Fruit fly (Drosophila melanogaster) whole organism, embryonic: ENCODE measurements around the gene CG15923.

Experiments
- Ada2b ChIP-seq: fragments of 200-800 bp; sonication (Bioruptor generic); IDR thresholded peaks from 2 replicates; pipeline ENCODE4 v1.3.6; 2022; ENCODE audit warnings: missing biosample characterization, missing genetic modification characterization
- Aef1 ChIP-seq: fragments of 200-800 bp; sonication (Bioruptor generic); IDR thresholded peaks from 3 replicates; pipeline ENCODE4 v1.3.6; 2022; ENCODE audit warnings: missing biosample characterization, missing genetic modification characterization
- Atf3 ChIP-seq: fragments of 200-800 bp; sonication (Bioruptor generic); optimal IDR thresholded peaks from 3 replicates; lab custom pipeline; 2016; ENCODE audit warnings: missing biosample characterization, missing genetic modification characterization
- B-H1 ChIP-seq: fragments of 200-800 bp; sonication (Bioruptor generic); IDR thresholded peaks from 3 replicates; pipeline ENCODE4 v1.3.6; 2022; ENCODE audit warnings: missing biosample characterization, missing genetic modification characterization
- CG11695 ChIP-seq: fragments of 200-800 bp; sonication (Bioruptor generic); IDR thresholded peaks from 3 replicates; pipeline ENCODE4 v1.3.6; 2022; ENCODE audit warnings: missing biosample characterization, missing genetic modification characterization
- CG12155 ChIP-seq: fragments of 200-800 bp; sonication (Bioruptor generic); optimal IDR thresholded peaks from 3 replicates; lab custom pipeline; 2016; ENCODE audit warnings: missing biosample characterization, missing genetic modification characterization
- CG12219 ChIP-seq: fragments of 200-800 bp; sonication (Bioruptor generic); optimal IDR thresholded peaks from 3 replicates; lab custom pipeline; 2018; ENCODE audit warnings: missing biosample characterization, mild to moderate bottlenecking, missing genetic modification characterization
- CG12659 ChIP-seq: fragments of 200-800 bp; sonication (Bioruptor generic); optimal IDR thresholded peaks from 3 replicates; lab custom pipeline; 2017; ENCODE audit warnings: mild to moderate bottlenecking, missing biosample characterization, missing genetic modification reagents, missing genetic modification characterization
- CG13775 ChIP-seq: fragments of 200-800 bp; sonication (Bioruptor generic); optimal IDR thresholded peaks from 3 replicates; lab custom pipeline; 2017; ENCODE audit warnings: missing biosample characterization, mild to moderate bottlenecking, missing genetic modification characterization
- CG15696 ChIP-seq: fragments of 200-800 bp; sonication (Bioruptor generic); optimal IDR thresholded peaks from 2 replicates; lab custom pipeline; 2019; ENCODE audit warnings: missing biosample characterization, mild to moderate bottlenecking, missing genetic modification characterization, moderate library complexity
- CG1602 ChIP-seq: fragments of 200-800 bp; sonication (Bioruptor generic); optimal IDR thresholded peaks from 3 replicates; lab custom pipeline; 2016; ENCODE audit warnings: missing biosample characterization, missing genetic modification characterization
- CG16815 ChIP-seq: fragments of 200-800 bp; sonication (Bioruptor generic); optimal IDR thresholded peaks from 3 replicates; lab custom pipeline; 2017; ENCODE audit warnings: missing biosample characterization, mild to moderate bottlenecking, missing genetic modification characterization
- CG16863 ChIP-seq: fragments of 200-800 bp; sonication (Bioruptor generic); optimal IDR thresholded peaks from 3 replicates; lab custom pipeline; 2016; ENCODE audit warnings: missing biosample characterization, missing genetic modification characterization
- CG2199 ChIP-seq: fragments of 200-800 bp; sonication (Bioruptor generic); IDR thresholded peaks from 3 replicates; pipeline ENCODE4 v1.3.6; 2022; ENCODE audit warnings: missing biosample characterization, missing genetic modification characterization
- CG30431 ChIP-seq: fragments of 200-800 bp; sonication (Bioruptor generic); optimal IDR thresholded peaks from 2 replicates; lab custom pipeline; 2017; ENCODE audit warnings: missing biosample characterization, missing genetic modification characterization
- CG4730 ChIP-seq: fragments of 200-800 bp; sonication (Bioruptor generic); IDR thresholded peaks from 2 replicates; pipeline ENCODE4 v1.3.6; 2022; ENCODE audit warnings: missing biosample characterization, missing genetic modification characterization
- CG4820 ChIP-seq: fragments of 200-800 bp; sonication (Bioruptor generic); optimal IDR thresholded peaks from 3 replicates; lab custom pipeline; 2016; ENCODE audit warnings: missing biosample characterization, missing genetic modification characterization
- CTCF ChIP-seq: fragments of 200-800 bp; sonication (Bioruptor generic); optimal IDR thresholded peaks from 2 replicates; lab custom pipeline; 2017; ENCODE audit warnings: missing biosample characterization, mild to moderate bottlenecking, missing genetic modification characterization, moderate library complexity
- Chrac-16 ChIP-seq: fragments of 200-800 bp; sonication (Bioruptor generic); optimal IDR thresholded peaks from 3 replicates; lab custom pipeline; 2016; ENCODE audit warnings: missing biosample characterization, missing genetic modification characterization
- Dll ChIP-seq: fragments of 200-800 bp; sonication (Bioruptor generic); IDR thresholded peaks from 4 replicates; pipeline ENCODE4 v1.3.6; 2022; ENCODE audit warnings: missing biosample characterization, missing genetic modification characterization; ENCODE audit not compliant: partially characterized antibody
- Doc2 ChIP-seq: fragments of 200-800 bp; sonication (Bioruptor generic); IDR thresholded peaks from 2 replicates; pipeline ENCODE4 v1.3.6; 2022; ENCODE audit warnings: missing biosample characterization, missing genetic modification characterization
- H2.0 ChIP-seq: fragments of 200-800 bp; sonication (Bioruptor generic); IDR thresholded peaks from 2 replicates; pipeline ENCODE4 v1.3.6; 2022; ENCODE audit warnings: missing biosample characterization, missing genetic modification characterization
- Hey ChIP-seq: fragments of 200-800 bp; sonication (Bioruptor generic); optimal IDR thresholded peaks from 3 replicates; lab custom pipeline; 2018; ENCODE audit warnings: missing biosample characterization, mild to moderate bottlenecking, missing genetic modification characterization
- Hr51 ChIP-seq, 2 experiments: fragments of 200-800 bp; sonication (Bioruptor generic); optimal IDR thresholded peaks; 2 replicates in 1 of 2; 3 replicates in 1 of 2; lab custom pipeline; 2016 to 2018; ENCODE audit warnings: missing biosample characterization in 2 of 2, missing genetic modification characterization in 2 of 2, mild to moderate bottlenecking in 1 of 2, moderate library complexity in 1 of 2
- Hsf ChIP-seq: fragments of 200-800 bp; sonication (Bioruptor generic); optimal IDR thresholded peaks from 3 replicates; lab custom pipeline; 2016; ENCODE audit warnings: missing biosample characterization, missing genetic modification characterization
- Lim3 ChIP-seq: fragments of 200-800 bp; sonication (Bioruptor generic); IDR thresholded peaks from 2 replicates; pipeline ENCODE4 v1.3.6; 2022; ENCODE audit warnings: missing biosample characterization, missing genetic modification characterization
- Nf-YA ChIP-seq: fragments of 200-800 bp; sonication (Bioruptor generic); IDR thresholded peaks from 2 replicates; pipeline ENCODE4 v1.3.6; 2022; ENCODE audit warnings: missing biosample characterization, missing genetic modification characterization
- Sox100B ChIP-seq: fragments of 200-800 bp; sonication (Bioruptor generic); optimal IDR thresholded peaks from 3 replicates; lab custom pipeline; 2018; ENCODE audit warnings: missing biosample characterization, mild to moderate bottlenecking, missing genetic modification characterization
- Vsx1 ChIP-seq: fragments of 200-800 bp; sonication (Bioruptor generic); optimal IDR thresholded peaks from 2 replicates; lab custom pipeline; 2017; ENCODE audit warnings: missing biosample characterization, mild to moderate bottlenecking, missing genetic modification characterization, missing genetic modification reagents
- az2 ChIP-seq: fragments of 200-800 bp; sonication (Bioruptor generic); optimal IDR thresholded peaks from 3 replicates; lab custom pipeline; 2016; ENCODE audit warnings: missing biosample characterization, missing genetic modification characterization
- bab2 ChIP-seq: fragments of 200-800 bp; sonication (Bioruptor generic); optimal IDR thresholded peaks from 2 replicates; lab custom pipeline; 2016; ENCODE audit warnings: missing biosample characterization, missing genetic modification characterization
- crp ChIP-seq, 2 experiments: fragments of 200-800 bp; sonication (Bioruptor generic); optimal IDR thresholded peaks; 2 replicates in 1 of 2; 3 replicates in 1 of 2; lab custom pipeline; 2017; ENCODE audit warnings: missing biosample characterization in 2 of 2, missing genetic modification characterization in 2 of 2, mild to moderate bottlenecking in 1 of 2, moderate library complexity in 1 of 2
- cwo ChIP-seq: fragments of 200-800 bp; sonication (Bioruptor generic); optimal IDR thresholded peaks from 3 replicates; lab custom pipeline; 2017; ENCODE audit warnings: missing biosample characterization, missing genetic modification characterization, mild to moderate bottlenecking, moderate library complexity, missing genetic modification reagents
- dmrt11E ChIP-seq: fragments of 200-800 bp; sonication (Bioruptor generic); optimal IDR thresholded peaks from 3 replicates; lab custom pipeline; 2018; ENCODE audit warnings: missing biosample characterization, mild to moderate bottlenecking, missing genetic modification characterization, moderate library complexity
- fd102C ChIP-seq: fragments of 200-800 bp; sonication (Bioruptor generic); optimal IDR thresholded peaks from 2 replicates; lab custom pipeline; 2018; ENCODE audit warnings: missing biosample characterization, mild to moderate bottlenecking, missing genetic modification characterization, moderate library complexity
- gce ChIP-seq: fragments of 200-800 bp; sonication (Bioruptor generic); IDR thresholded peaks from 3 replicates; pipeline ENCODE4 v1.3.6; 2022; ENCODE audit warnings: missing biosample characterization, missing genetic modification characterization
- gfzf ChIP-seq: fragments of 200-800 bp; sonication (Bioruptor generic); optimal IDR thresholded peaks from 2 replicates; lab custom pipeline; 2016; ENCODE audit warnings: missing biosample characterization, mild to moderate bottlenecking, missing genetic modification characterization, moderate library complexity
- h ChIP-seq: fragments of >200 bp; optimal IDR thresholded peaks from 2 replicates; lab custom pipeline; 2017
- kay ChIP-seq: fragments of 200-800 bp; sonication (Bioruptor generic); optimal IDR thresholded peaks from 2 replicates; lab custom pipeline; 2016; ENCODE audit warnings: missing biosample characterization, missing genetic modification characterization
- lab ChIP-seq: fragments of 200-800 bp; sonication (Bioruptor generic); optimal IDR thresholded peaks from 3 replicates; lab custom pipeline; 2017; ENCODE audit warnings: missing biosample characterization, missing genetic modification characterization, mild to moderate bottlenecking, moderate library complexity, missing genetic modification reagents
- mirr ChIP-seq: fragments of 200-800 bp; sonication (Bioruptor generic); optimal IDR thresholded peaks from 3 replicates; lab custom pipeline; 2018; ENCODE audit warnings: missing biosample characterization, mild to moderate bottlenecking, missing genetic modification characterization
- odd ChIP-seq: fragments of 200-800 bp; sonication (Bioruptor generic); optimal IDR thresholded peaks from 2 replicates; lab custom pipeline; 2017; ENCODE audit warnings: missing biosample characterization, mild to moderate bottlenecking, missing genetic modification characterization
- repo ChIP-seq: fragments of 200-800 bp; sonication (Bioruptor generic); optimal IDR thresholded peaks from 2 replicates; lab custom pipeline; 2016; ENCODE audit warnings: missing biosample characterization, missing genetic modification characterization
- row ChIP-seq: fragments of 200-800 bp; sonication (Bioruptor generic); IDR thresholded peaks from 3 replicates; pipeline ENCODE4 v1.3.6; 2022; ENCODE audit warnings: missing biosample characterization, missing genetic modification characterization
- schlank ChIP-seq: fragments of 200-800 bp; sonication (Bioruptor generic); optimal IDR thresholded peaks from 2 replicates; lab custom pipeline; 2018; ENCODE audit warnings: missing biosample characterization, mild to moderate bottlenecking, missing genetic modification characterization
- seq ChIP-seq: fragments of 200-800 bp; sonication (Bioruptor generic); IDR thresholded peaks from 2 replicates; pipeline ENCODE4 v1.3.6; 2022; ENCODE audit warnings: missing biosample characterization, missing genetic modification characterization
- tio ChIP-seq: fragments of 200-800 bp; sonication (Bioruptor generic); optimal IDR thresholded peaks from 2 replicates; lab custom pipeline; 2017; ENCODE audit warnings: missing biosample characterization, missing genetic modification characterization, inconsistent platforms
- wek ChIP-seq: fragments of 200-800 bp; sonication (Bioruptor generic); optimal IDR thresholded peaks from 3 replicates; lab custom pipeline; 2018; ENCODE audit warnings: missing biosample characterization, mild to moderate bottlenecking, missing genetic modification characterization, moderate library complexity
- zfh1 ChIP-seq: fragments of 200-800 bp; sonication (Bioruptor generic); IDR thresholded peaks from 3 replicates; pipeline ENCODE4 v1.3.6; 2022; ENCODE audit warnings: missing biosample characterization, missing genetic modification characterization

Gene CG15923

dm6 chr3R:20594194-20595144 is 22.2 kb downstream of the CG15923 start (continued):
- TF ChIP-seq odd = peak; percentile 85
- TF ChIP-seq Hey = no peak
- TF ChIP-seq Aef1 (GFP tag; lab: Robert Waterston, UW) = peak; percentile 74
- peak; percentile 87 for TF ChIP-seq lab (GFP tag; lab: Kevin White, UChicago)
- peak; percentile 97 for TF ChIP-seq Sox100B
- TF ChIP-seq Chrac-16 (GFP tag; lab: Kevin White, UChicago) = peak; percentile 68
- TF ChIP-seq CG11695 (GFP tag; lab: Robert Waterston, UW) = peak; percentile 93
- peak; percentile 73 for TF ChIP-seq Vsx1 (GFP tag; lab: Kevin White, UChicago)
- TF ChIP-seq mirr (GFP tag; lab: Kevin White, UChicago) = no peak
- TF ChIP-seq CG12659 (GFP tag; lab: Kevin White, UChicago) = peak; percentile 81
- TF ChIP-seq Hsf (GFP tag; lab: Kevin White, UChicago) = peak; percentile 25
- TF ChIP-seq Atf3 (GFP tag; lab: Kevin White, UChicago) = no peak
- TF ChIP-seq CTCF (GFP tag; lab: Kevin White, UChicago) = peak; percentile 37
- TF ChIP-seq CG4820 (GFP tag; lab: Kevin White, UChicago) = peak; percentile 86
- TF ChIP-seq gce = peak; percentile 74
- TF ChIP-seq CG15696 (tag; lab: Kevin White, UChicago) = peak; percentile 96
- peak; percentile 67 for TF ChIP-seq Ada2b
- TF ChIP-seq Doc2 (GFP tag; lab: Robert Waterston, UW) = 0 out of 2 replicates have a peak, but pooled peaks have one; percentile 14
- peak; percentile 65 for TF ChIP-seq Nf-YA (GFP tag; lab: Robert Waterston, UW)
- peak; percentile 99 for TF ChIP-seq cwo (GFP tag; lab: Kevin White, UChicago)
- no peak for TF ChIP-seq gfzf (GFP tag; lab: Kevin White, UChicago)
- TF ChIP-seq schlank = peak; percentile 20
- TF ChIP-seq crp (GFP tag; optimal IDR thresholded peaks at IDR 0.05; lab: Kevin White, UChicago) = peak in 1 of 2 experiments; percentile 35
- TF ChIP-seq wek (GFP tag; lab: Kevin White, UChicago) = no peak
- TF ChIP-seq seq (GFP tag; lab: Robert Waterston, UW) = 0 out of 2 replicates have a peak, but pooled peaks have one; percentile 48
- TF ChIP-seq B-H1 = peak; percentile 10; the same call in 2 of the 3 replicates
- TF ChIP-seq dmrt11E = peak; percentile 97
- TF ChIP-seq az2 (GFP tag; lab: Kevin White, UChicago) = peak; percentile 84
- peak; percentile 54 for TF ChIP-seq H2.0 (GFP tag; lab: Robert Waterston, UW)
- peak; percentile 41 for TF ChIP-seq CG12219 (GFP tag; lab: Kevin White, UChicago)
- TF ChIP-seq CG30431 (GFP tag; lab: Kevin White, UChicago) = peak; percentile 68
- TF ChIP-seq zfh1 (GFP tag; lab: Robert Waterston, UW) = peak; percentile 80
- no peak for TF ChIP-seq repo (GFP tag; lab: Kevin White, UChicago)
- TF ChIP-seq Dll (GFP tag; lab: Robert Waterston, UW) = no peak
- TF ChIP-seq CG16863 (GFP tag; lab: Kevin White, UChicago) = no peak
- peak; percentile 85 for TF ChIP-seq CG13775 (GFP tag; lab: Kevin White, UChicago)
- TF ChIP-seq Hr51 (GFP tag; optimal IDR thresholded peaks at IDR 0.05; lab: Kevin White, UChicago) = peak in 1 of 2 experiments; percentile 92
- peak; percentile 29 for TF ChIP-seq fd102C (GFP tag; lab: Kevin White, UChicago)
- TF ChIP-seq CG2199 = peak; percentile 75; the same call in 1 of the 3 replicates
- peak; percentile 89 for TF ChIP-seq CG16815 (GFP tag; lab: Kevin White, UChicago)
- TF ChIP-seq CG12155 (GFP tag; lab: Kevin White, UChicago) = peak; percentile 77
- peak; percentile 30 for TF ChIP-seq bab2 (GFP tag; lab: Kevin White, UChicago)
- peak; percentile 86 for TF ChIP-seq tio (GFP tag; lab: Kevin White, UChicago)
- peak; percentile 43 for TF ChIP-seq kay (GFP tag; lab: Kevin White, UChicago)
- TF ChIP-seq CG4730 (GFP tag; lab: Robert Waterston, UW) = peak; percentile 52
- TF ChIP-seq h = no peak
- peak; percentile 73 for TF ChIP-seq row (GFP tag; lab: Robert Waterston, UW)
- no peak for TF ChIP-seq Lim3 (GFP tag; lab: Robert Waterston, UW)
- peak; percentile 86 for TF ChIP-seq CG1602 (GFP tag; lab: Kevin White, UChicago)
